Fruit fly (Drosophila melanogaster) whole organism, embryonic: ENCODE results near the gene S6KL.

Source experiments
- Aef1 ChIP-seq: fragments of 200-800 bp; sonication (Bioruptor generic); IDR thresholded peaks from 3 replicates; pipeline ENCODE4 v1.3.6; 2022; ENCODE audit warnings: missing biosample characterization, missing genetic modification characterization
- Atf6 ChIP-seq: fragments of 200-800 bp; sonication (Bioruptor generic); IDR thresholded peaks from 2 replicates; pipeline ENCODE4 v1.3.6; 2022; ENCODE audit warnings: missing biosample characterization, missing genetic modification characterization
- BEAF-32 ChIP-seq: fragments of 200-800 bp; sonication (Bioruptor generic); optimal IDR thresholded peaks from 3 replicates; lab custom pipeline; 2017; ENCODE audit warnings: missing biosample characterization, missing genetic modification characterization, mild to moderate bottlenecking, moderate library complexity, missing genetic modification reagents
- CG10209 ChIP-seq: fragments of 200-800 bp; sonication (Bioruptor generic); optimal IDR thresholded peaks from 3 replicates; lab custom pipeline; 2017; ENCODE audit warnings: missing biosample characterization, mild to moderate bottlenecking, missing genetic modification characterization, missing genetic modification reagents
- CG1024 ChIP-seq: fragments of 200-800 bp; sonication (Bioruptor generic); IDR thresholded peaks from 2 replicates; pipeline ENCODE4 v1.3.6; 2022; ENCODE audit warnings: missing biosample characterization, missing genetic modification characterization
- CG10543 ChIP-seq: fragments of 200-800 bp; sonication (Bioruptor generic); optimal IDR thresholded peaks from 3 replicates; lab custom pipeline; 2017; ENCODE audit warnings: missing biosample characterization, mild to moderate bottlenecking, missing genetic modification characterization, moderate library complexity
- CG10565 ChIP-seq: fragments of 200-800 bp; sonication (Bioruptor generic); optimal IDR thresholded peaks from 3 replicates; lab custom pipeline; 2016; ENCODE audit warnings: missing biosample characterization, mild to moderate bottlenecking, missing genetic modification characterization
- CG11504 ChIP-seq: fragments of 200-800 bp; sonication (Bioruptor generic); optimal IDR thresholded peaks from 3 replicates; lab custom pipeline; 2019; ENCODE audit warnings: missing biosample characterization, mild to moderate bottlenecking, missing genetic modification characterization, moderate library complexity
- CG13123 ChIP-seq: fragments of 200-800 bp; sonication (Bioruptor generic); optimal IDR thresholded peaks from 2 replicates; lab custom pipeline; 2016; ENCODE audit warnings: missing biosample characterization, missing genetic modification characterization
- CG13287 ChIP-seq: fragments of 200-800 bp; sonication (Bioruptor generic); IDR thresholded peaks from 2 replicates; pipeline ENCODE4 v1.3.6; 2022; ENCODE audit warnings: missing biosample characterization, missing genetic modification characterization; ENCODE audit not compliant: partially characterized antibody
- CG14050 ChIP-seq: fragments of 200-800 bp; sonication (Bioruptor generic); IDR thresholded peaks from 3 replicates; pipeline ENCODE4 v1.3.6; 2022; ENCODE audit warnings: missing biosample characterization, missing genetic modification characterization
- CG14441 ChIP-seq: fragments of 200-800 bp; sonication (Bioruptor generic); IDR thresholded peaks from 2 replicates; pipeline ENCODE4 v1.3.6; 2022; ENCODE audit warnings: missing biosample characterization, missing genetic modification characterization
- CG15269 ChIP-seq: fragments of 200-800 bp; sonication (Bioruptor generic); optimal IDR thresholded peaks from 2 replicates; lab custom pipeline; 2018; ENCODE audit warnings: missing biosample characterization, mild to moderate bottlenecking, missing genetic modification characterization, moderate library complexity
- CG15696 ChIP-seq: fragments of 200-800 bp; sonication (Bioruptor generic); optimal IDR thresholded peaks from 2 replicates; lab custom pipeline; 2019; ENCODE audit warnings: missing biosample characterization, mild to moderate bottlenecking, missing genetic modification characterization, moderate library complexity
- CG16863 ChIP-seq: fragments of 200-800 bp; sonication (Bioruptor generic); optimal IDR thresholded peaks from 3 replicates; lab custom pipeline; 2016; ENCODE audit warnings: missing biosample characterization, missing genetic modification characterization
- CG17802 ChIP-seq: fragments of 200-800 bp; sonication (Bioruptor generic); optimal IDR thresholded peaks from 2 replicates; lab custom pipeline; 2018; ENCODE audit warnings: missing biosample characterization, mild to moderate bottlenecking, missing genetic modification characterization, moderate library complexity
- CG18262 ChIP-seq: fragments of 200-800 bp; optimal IDR thresholded peaks from 3 replicates; lab custom pipeline; 2019; ENCODE audit warnings: missing biosample characterization, mild to moderate bottlenecking, missing genetic modification characterization, moderate library complexity
- CG18476 ChIP-seq: fragments of 200-800 bp; sonication (Bioruptor generic); optimal IDR thresholded peaks from 2 replicates; lab custom pipeline; 2016; ENCODE audit warnings: missing biosample characterization, mild to moderate bottlenecking, missing genetic modification characterization
- CG2202 ChIP-seq: fragments of 200-800 bp; sonication (Bioruptor generic); optimal IDR thresholded peaks from 2 replicates; lab custom pipeline; 2018; ENCODE audit warnings: missing biosample characterization, mild to moderate bottlenecking, missing genetic modification characterization
- CG31441 ChIP-seq: fragments of 200-800 bp; sonication (Bioruptor generic); IDR thresholded peaks from 2 replicates; pipeline ENCODE4 v1.3.6; 2022; ENCODE audit warnings: missing biosample characterization, missing genetic modification characterization
- CG34376 ChIP-seq: fragments of 200-800 bp; sonication (Bioruptor generic); optimal IDR thresholded peaks from 2 replicates; lab custom pipeline; 2018; ENCODE audit warnings: missing biosample characterization, mild to moderate bottlenecking, missing genetic modification characterization
- CG8281 ChIP-seq: fragments of 200-800 bp; sonication (Bioruptor generic); optimal IDR thresholded peaks from 2 replicates; lab custom pipeline; 2018; ENCODE audit warnings: missing biosample characterization, mild to moderate bottlenecking, missing genetic modification characterization, moderate library complexity
- CHES-1-like ChIP-seq: fragments of 200-800 bp; sonication (Bioruptor generic); optimal IDR thresholded peaks from 2 replicates; lab custom pipeline; 2016; ENCODE audit warnings: missing biosample characterization, missing genetic modification characterization
- D19A ChIP-seq: fragments of 200-800 bp; optimal IDR thresholded peaks from 3 replicates; lab custom pipeline; 2019; ENCODE audit warnings: missing biosample characterization, mild to moderate bottlenecking, missing genetic modification characterization, moderate library complexity
- Dip2 ChIP-seq: fragments of 200-800 bp; sonication (Bioruptor generic); IDR thresholded peaks from 2 replicates; pipeline ENCODE4 v1.3.6; 2022; ENCODE audit warnings: missing biosample characterization, missing genetic modification characterization
- Dip3 ChIP-seq: fragments of 200-800 bp; sonication (Bioruptor generic); optimal IDR thresholded peaks from 3 replicates; lab custom pipeline; 2016; ENCODE audit warnings: missing biosample characterization, missing genetic modification characterization
- Drgx ChIP-seq: fragments of 200-800 bp; sonication (Bioruptor generic); IDR thresholded peaks from 2 replicates; pipeline ENCODE4 v1.3.6; 2022; ENCODE audit warnings: missing biosample characterization, missing genetic modification characterization
- ERR ChIP-seq: fragments of 200-800 bp; sonication (Bioruptor generic); optimal IDR thresholded peaks from 2 replicates; lab custom pipeline; 2016; ENCODE audit warnings: missing biosample characterization, missing genetic modification characterization
- Jarid2 ChIP-seq: fragments of 200-800 bp; sonication (Bioruptor generic); optimal IDR thresholded peaks from 3 replicates; lab custom pipeline; 2017; ENCODE audit warnings: mild to moderate bottlenecking, missing biosample characterization, missing genetic modification reagents, missing genetic modification characterization
- Med ChIP-seq: fragments of 200-800 bp; sonication (Bioruptor generic); peaks from one replicate; lab custom pipeline; 2016; ENCODE audit warnings: missing biosample characterization, missing genetic modification characterization, mild to moderate bottlenecking, inconsistent platforms, moderate library complexity
- Meics ChIP-seq: fragments of 200-800 bp; sonication (Bioruptor generic); optimal IDR thresholded peaks from 2 replicates; lab custom pipeline; 2017; ENCODE audit warnings: missing biosample characterization, mild to moderate bottlenecking, missing genetic modification characterization
- Nf-YB ChIP-seq: fragments of 200-800 bp; sonication (Bioruptor generic); optimal IDR thresholded peaks from 3 replicates; lab custom pipeline; 2019; ENCODE audit warnings: missing biosample characterization, mild to moderate bottlenecking, missing genetic modification characterization, moderate library complexity
- Sry-β ChIP-seq: fragments of 200-800 bp; sonication (Bioruptor generic); optimal IDR thresholded peaks from 2 replicates; lab custom pipeline; 2018; ENCODE audit warnings: missing biosample characterization, mild to moderate bottlenecking, missing genetic modification characterization, moderate library complexity
- Trl ChIP-seq, 3 experiments: fragments of >200 bp in 2 of 3; fragments of 200-800 bp in 1 of 3; sonication (Bioruptor generic) in 1 of 3; optimal IDR thresholded peaks; 2 replicates in 1 of 3; 3 replicates in 2 of 3; lab custom pipeline; 2016 to 2017; ENCODE audit warnings: missing biosample characterization in 1 of 3, missing genetic modification characterization in 1 of 3
- Xrp1 ChIP-seq: fragments of 200-800 bp; sonication (Bioruptor generic); IDR thresholded peaks from 2 replicates; pipeline ENCODE4 v1.3.6; 2022; ENCODE audit warnings: missing biosample characterization, missing genetic modification characterization
- aop ChIP-seq: fragments of 200-800 bp; sonication (Bioruptor generic); IDR thresholded peaks from 2 replicates; pipeline ENCODE4 v1.3.6; 2022; ENCODE audit warnings: missing biosample characterization, missing genetic modification characterization
- bbx ChIP-seq: fragments of 200-800 bp; sonication (Bioruptor generic); IDR thresholded peaks from 2 replicates; pipeline ENCODE4 v1.3.6; 2022; ENCODE audit warnings: missing biosample characterization, missing genetic modification characterization; ENCODE audit not compliant: partially characterized antibody
- bcd ChIP-seq: fragments of 200-800 bp; sonication (Bioruptor generic); optimal IDR thresholded peaks from 2 replicates; lab custom pipeline; 2017; ENCODE audit warnings: missing biosample characterization, mild to moderate bottlenecking, missing genetic modification characterization
- cg ChIP-seq: fragments of 200-800 bp; sonication (Bioruptor generic); optimal IDR thresholded peaks from 3 replicates; lab custom pipeline; 2019; ENCODE audit warnings: missing biosample characterization, mild to moderate bottlenecking, missing genetic modification characterization, moderate library complexity
- cwo ChIP-seq: fragments of 200-800 bp; sonication (Bioruptor generic); optimal IDR thresholded peaks from 3 replicates; lab custom pipeline; 2017; ENCODE audit warnings: missing biosample characterization, missing genetic modification characterization, mild to moderate bottlenecking, moderate library complexity, missing genetic modification reagents
- dati ChIP-seq: fragments of 200-800 bp; sonication (Bioruptor generic); IDR thresholded peaks from 2 replicates; pipeline ENCODE4 v1.3.6; 2022; ENCODE audit warnings: missing biosample characterization, missing genetic modification characterization
- dm ChIP-seq: fragments of 200-800 bp; sonication (Bioruptor generic); optimal IDR thresholded peaks from 3 replicates; lab custom pipeline; 2016; ENCODE audit warnings: missing biosample characterization, missing genetic modification characterization
- kni ChIP-seq: fragments of 200-800 bp; sonication (Bioruptor generic); optimal IDR thresholded peaks from 3 replicates; lab custom pipeline; 2017; ENCODE audit warnings: mild to moderate bottlenecking, missing biosample characterization, missing genetic modification reagents, missing genetic modification characterization
- row ChIP-seq: fragments of 200-800 bp; sonication (Bioruptor generic); IDR thresholded peaks from 3 replicates; pipeline ENCODE4 v1.3.6; 2022; ENCODE audit warnings: missing biosample characterization, missing genetic modification characterization
- salm ChIP-seq: fragments of 200-800 bp; sonication (Bioruptor generic); optimal IDR thresholded peaks from 2 replicates; lab custom pipeline; 2018; ENCODE audit warnings: missing biosample characterization, mild to moderate bottlenecking, missing genetic modification characterization
- scrt ChIP-seq: fragments of 200-800 bp; sonication (Bioruptor generic); optimal IDR thresholded peaks from 2 replicates; lab custom pipeline; 2018; ENCODE audit warnings: missing biosample characterization, mild to moderate bottlenecking, missing genetic modification characterization, moderate library complexity
- sens ChIP-seq: fragments of 200-800 bp; sonication (Bioruptor generic); peaks from one replicate; lab custom pipeline; 2016; ENCODE audit warnings: missing biosample characterization, missing genetic modification characterization
- sima ChIP-seq: fragments of 200-800 bp; sonication (Bioruptor generic); optimal IDR thresholded peaks from 2 replicates; lab custom pipeline; 2016; ENCODE audit warnings: missing biosample characterization, missing genetic modification characterization
- sob ChIP-seq: fragments of 200-800 bp; sonication (Bioruptor generic); IDR thresholded peaks from 2 replicates; pipeline ENCODE4 v1.3.6; 2022; ENCODE audit warnings: missing biosample characterization, missing genetic modification characterization
- yki ChIP-seq: fragments of >200 bp; optimal IDR thresholded peaks from 3 replicates; lab custom pipeline; 2018

S6KL gene

DNA sequence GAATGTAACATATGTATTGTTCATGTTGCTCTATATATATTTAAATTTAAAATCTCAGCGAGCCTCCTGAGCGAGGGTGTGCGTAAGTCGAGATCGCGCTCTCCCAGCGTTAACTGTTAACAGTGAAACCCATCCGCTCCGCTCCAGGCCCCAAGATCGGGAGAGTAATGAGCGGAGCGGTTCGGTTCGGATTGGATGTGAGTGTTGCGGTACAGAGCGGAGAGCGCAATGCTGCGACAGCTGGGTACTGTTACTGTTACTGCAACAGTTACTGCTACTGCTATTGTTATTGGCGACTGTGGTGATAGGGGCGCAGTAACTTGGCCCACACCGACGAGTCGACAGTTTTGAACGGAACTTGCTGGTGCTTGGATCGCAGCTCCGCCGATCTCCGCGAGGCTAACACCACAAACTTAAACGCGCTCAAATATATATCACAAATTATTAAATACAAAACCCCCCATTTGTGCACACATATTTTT, 44.1 kb downstream of the S6KL start, which contains the start of gene Pvf1:
Gene Pvf1, plus strand, starts transcription at position 312 of the 482 bp plus-strand sequence.
- TF ChIP-seq salm (tag; lab: Kevin White, UChicago): no peak
- TF ChIP-seq CG14441 (GFP tag; lab: Robert Waterston, UW): 0 out of 2 replicates have a peak, but pooled peaks have one; percentile 34
- TF ChIP-seq Sry-β (GFP tag; lab: Kevin White, UChicago): no peak
- TF ChIP-seq CG11504 (tag; lab: Kevin White, UChicago): no peak
- TF ChIP-seq ERR: no peak
- TF ChIP-seq CG14050 (GFP tag; lab: Robert Waterston, UW): peak; percentile 70; the same call in 2 of the 3 replicates
- no peak for TF ChIP-seq cg (GFP tag; lab: Kevin White, UChicago)
- TF ChIP-seq dm (GFP tag; lab: Kevin White, UChicago): no peak
- no peak for TF ChIP-seq CG16863 (GFP tag; lab: Kevin White, UChicago)
- TF ChIP-seq bcd: no peak
- no peak for TF ChIP-seq BEAF-32 (GFP tag; lab: Kevin White, UChicago)
- 0 out of 2 replicates have a peak, but pooled peaks have one; percentile 15 for TF ChIP-seq Drgx (GFP tag; lab: Robert Waterston, UW)
- TF ChIP-seq CG15269 (tag; lab: Kevin White, UChicago): peak; percentile 36
- no peak for TF ChIP-seq CG10565 (GFP tag; lab: Kevin White, UChicago)
- TF ChIP-seq CG18262 (tag; lab: Kevin White, UChicago): no peak
- TF ChIP-seq CG10209 (GFP tag; lab: Kevin White, UChicago): no peak
- TF ChIP-seq sens (GFP tag; lab: Kevin White, UChicago): peak; percentile 80
- TF ChIP-seq Aef1 (GFP tag; lab: Robert Waterston, UW): no peak
- TF ChIP-seq Dip3: no peak
- TF ChIP-seq scrt (GFP tag; lab: Kevin White, UChicago): no peak
- TF ChIP-seq sima: no peak
- TF ChIP-seq CG13123: no peak
- TF ChIP-seq Dip2 (GFP tag; lab: Robert Waterston, UW): no peak
- TF ChIP-seq CG17802: no peak
- no peak; the same call in 1 of the 2 replicates for TF ChIP-seq Atf6
- peak; percentile 35 for TF ChIP-seq yki
- TF ChIP-seq cwo (GFP tag; lab: Kevin White, UChicago): peak; percentile 9
- peak; percentile 29 for TF ChIP-seq CG8281
- TF ChIP-seq CG10543 (GFP tag; lab: Kevin White, UChicago): no peak
- no peak for TF ChIP-seq CG18476 (GFP tag; lab: Kevin White, UChicago)
- TF ChIP-seq sob (GFP tag; lab: Robert Waterston, UW): no peak
- no peak for TF ChIP-seq CHES-1-like (GFP tag; lab: Kevin White, UChicago)
- TF ChIP-seq Med (GFP tag; lab: Kevin White, UChicago): peak; percentile 87
- no peak for TF ChIP-seq dati (GFP tag; lab: Robert Waterston, UW)
- TF ChIP-seq CG34376 (GFP tag; lab: Kevin White, UChicago): peak; percentile 34
- peak; percentile 20; the same call in 1 of the 2 replicates for TF ChIP-seq CG13287 (GFP tag; lab: Robert Waterston, UW)
- TF ChIP-seq CG31441 (GFP tag; lab: Robert Waterston, UW): no peak
- peak; percentile 67 for TF ChIP-seq D19A (tag; lab: Kevin White, UChicago)
- no peak for TF ChIP-seq CG15696
- peak; percentile 80 for TF ChIP-seq Jarid2 (GFP tag; lab: Kevin White, UChicago)
- peak; percentile 1 for TF ChIP-seq Meics (GFP tag; lab: Kevin White, UChicago)
- TF ChIP-seq CG1024 (GFP tag; lab: Robert Waterston, UW): no peak
- peak; percentile 29; the same call in 1 of the 2 replicates for TF ChIP-seq Xrp1 (GFP tag; lab: Robert Waterston, UW)
- peak; percentile 25 for TF ChIP-seq kni (GFP tag; lab: Kevin White, UChicago)
- TF ChIP-seq Trl (optimal IDR thresholded peaks at IDR 0.05; lab: Kevin White, UChicago): peak; percentile 82
- no peak for TF ChIP-seq Trl (GFP tag; optimal IDR thresholded peaks at IDR 0.05; lab: Kevin White, UChicago)
- TF ChIP-seq row (GFP tag; lab: Robert Waterston, UW): peak; percentile 77
- TF ChIP-seq Nf-YB (GFP tag; lab: Kevin White, UChicago): peak; percentile 23
- no peak for TF ChIP-seq aop (GFP tag; lab: Robert Waterston, UW)
- TF ChIP-seq CG2202 (tag; lab: Kevin White, UChicago): no peak
- TF ChIP-seq bbx (GFP tag; lab: Robert Waterston, UW): peak; percentile 37; the same call in 1 of the 2 replicates
